Worm (Caenorhabditis elegans) whole organism, L2 larva: ENCODE results near the gene srv-21.

ENCODE experiments used
- R02D3.7 ChIP-seq: fragments of 150-350 bp; optimal IDR thresholded peaks from 2 replicates; lab custom pipeline; 2014; ENCODE audit warnings: missing biosample characterization, missing genetic modification characterization
- ceh-16 ChIP-seq: fragments of 150-350 bp; optimal IDR thresholded peaks from 2 replicates; lab custom pipeline; 2014; ENCODE audit warnings: missing biosample characterization, missing genetic modification characterization
- ceh-82 ChIP-seq: fragments of 150-350 bp; optimal IDR thresholded peaks from 2 replicates; lab custom pipeline; 2014; ENCODE audit warnings: missing biosample characterization, missing genetic modification characterization
- elt-1 ChIP-seq: fragments of 150-350 bp; optimal IDR thresholded peaks from 2 replicates; lab custom pipeline; 2014; ENCODE audit warnings: missing biosample characterization, missing genetic modification characterization
- fos-1 ChIP-seq: fragments of 150-350 bp; optimal IDR thresholded peaks from 2 replicates; lab custom pipeline; 2014; ENCODE audit warnings: missing biosample characterization, missing genetic modification characterization
- lin-11 ChIP-seq: fragments of 150-350 bp; sonication (generic microtip); optimal IDR thresholded peaks from 2 replicates; lab custom pipeline; 2014; ENCODE audit warnings: missing biosample characterization, missing genetic modification characterization, inconsistent platforms, mixed read lengths
- lin-13 ChIP-seq: fragments of 150-350 bp; optimal IDR thresholded peaks from 2 replicates; lab custom pipeline; 2014; ENCODE audit warnings: missing biosample characterization, missing genetic modification reagents, missing genetic modification characterization
- lsy-2 ChIP-seq, 2 experiments: fragments of 150-350 bp in 1 of 2; sonication (generic microtip) in 1 of 2; optimal IDR thresholded peaks; 2 replicates each; lab custom pipeline; 2014 to 2017; ENCODE audit warnings: missing biosample characterization in 2 of 2, missing genetic modification characterization in 2 of 2
- mab-5 ChIP-seq: fragments of 150-350 bp; optimal IDR thresholded peaks from 2 replicates; lab custom pipeline; 2014; ENCODE audit warnings: missing biosample characterization, missing genetic modification characterization
- nhr-21 ChIP-seq: fragments of 150-350 bp; optimal IDR thresholded peaks from 2 replicates; lab custom pipeline; 2014; ENCODE audit warnings: missing biosample characterization, missing genetic modification characterization
- nhr-6 ChIP-seq: fragments of 150-350 bp; optimal IDR thresholded peaks from 2 replicates; lab custom pipeline; 2014; ENCODE audit warnings: missing biosample characterization, missing genetic modification characterization
- unc-39 ChIP-seq: fragments of 150-350 bp; optimal IDR thresholded peaks from 2 replicates; lab custom pipeline; 2014; ENCODE audit warnings: missing biosample characterization, missing genetic modification characterization

- TF ChIP-seq lin-13 (GFP tag; lab: Kevin White, UChicago): no peak
- no peak for TF ChIP-seq R02D3.7 (tag; lab: Kevin White, UChicago)
- TF ChIP-seq ceh-16 (tag; lab: Kevin White, UChicago): no peak
- no peak for TF ChIP-seq fos-1 (tag; lab: Kevin White, UChicago)
- TF ChIP-seq elt-1: no peak
- TF ChIP-seq nhr-6 (tag; lab: Kevin White, UChicago): no peak
- no peak for TF ChIP-seq lin-11 (tag; lab: Kevin White, UChicago)
- TF ChIP-seq lsy-2 (tag; optimal IDR thresholded peaks at IDR 0.05; lab: Kevin White, UChicago): no peak
- no peak for TF ChIP-seq unc-39 (tag; lab: Kevin White, UChicago)
- no peak for TF ChIP-seq ceh-82 (tag; lab: Kevin White, UChicago)
- TF ChIP-seq mab-5 (tag; lab: Kevin White, UChicago): no peak
- no peak for TF ChIP-seq nhr-21
Observed at ce11 chrIV:5873825-5874224, 3.3 kb downstream of the srv-21 start, which contains the start of gene srv-19.
